Worm (Caenorhabditis elegans) whole organism, L4/young adult: ENCODE results near the gene rips-1.

ENCODE experiments used
- W03F9.2 ChIP-seq: fragments of 150-350 bp; optimal IDR thresholded peaks from 2 replicates; lab custom pipeline; 2014; ENCODE audit warnings: missing biosample characterization, missing genetic modification characterization
- dao-5 ChIP-seq: sonication (generic microtip); optimal IDR thresholded peaks from 2 replicates; lab custom pipeline; 2016; ENCODE audit warnings: missing genotype, missing genetic modification characterization, moderate library complexity, missing compliant biosample characterization
- him-1 ChIP-seq: sonication (generic microtip); optimal IDR thresholded peaks from 2 replicates; lab custom pipeline; 2016; ENCODE audit warnings: missing genotype, missing genetic modification reagents, missing genetic modification characterization, missing compliant biosample characterization

DNA sequence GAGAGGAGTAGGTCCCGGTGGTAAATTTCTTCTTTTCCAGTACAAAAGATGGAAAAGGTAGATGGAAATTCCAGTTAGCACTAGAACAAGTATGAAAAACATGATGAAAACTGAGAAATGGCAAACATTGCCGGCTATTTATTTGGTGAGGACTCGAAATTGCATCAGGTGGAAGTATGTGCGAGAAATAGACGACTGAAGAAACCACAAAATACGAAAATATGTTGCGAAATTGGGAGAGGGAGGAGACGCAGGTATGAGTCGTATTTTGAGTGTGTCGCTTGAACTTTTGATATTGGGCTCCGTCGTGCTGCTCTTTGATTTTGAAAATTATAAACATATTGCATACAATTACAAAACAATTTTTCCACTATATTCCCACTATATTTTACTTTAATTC is 31.5 kb downstream of the rips-1 start, which contains the start of gene cyp-33C8:
- TF ChIP-seq him-1 (tag; lab: Kevin White, UChicago), result no peak
- no peak for TF ChIP-seq W03F9.2 (tag; lab: Kevin White, UChicago)
- no peak for TF ChIP-seq dao-5 (tag; lab: Kevin White, UChicago)
